Fruit fly (Drosophila melanogaster): ENCODE results near the gene shtd.
A peak's percentile ranks its signal among the peaks of the same experiment; 100 is the strongest.

The shtd gene

dm6 chrX:15486682-15487081, 24.4 kb upstream of the shtd start, which contains the start of gene Gmap:
Gmap (plus strand) TSS chrX:15486922.
- TF ChIP-seq Sp1 (GFP tag; optimal IDR thresholded peaks at IDR 0.05) (no peak), sage (GFP tag; optimal IDR thresholded peaks at IDR 0.05) (peak; percentile 24), Dif (GFP tag; optimal IDR thresholded peaks at IDR 0.05; ENCODE audit: partially characterized antibody) (peak; percentile 47), Hr83 (GFP tag; optimal IDR thresholded peaks at IDR 0.05; ENCODE audit: poor library complexity, severe bottlenecking) (no peak)

dm6 chrX:15484451-15485032, 22.3 kb upstream of the shtd start:
- TF ChIP-seq N (GFP tag; optimal IDR thresholded peaks at IDR 0.05) (no peak), rgr (GFP tag; optimal IDR thresholded peaks at IDR 0.05) (no peak), OdsH (GFP tag; optimal IDR thresholded peaks at IDR 0.05) (no peak), usp (GFP tag; optimal IDR thresholded peaks at IDR 0.05) (no peak), woc (GFP tag; optimal IDR thresholded peaks at IDR 0.05) (no peak), CG32264 (GFP tag; optimal IDR thresholded peaks at IDR 0.05) (no peak), CG9705 (GFP tag; optimal IDR thresholded peaks at IDR 0.05) (no peak), Abd-B (GFP tag; optimal IDR thresholded peaks at IDR 0.05) (no peak)

dm6 chrX:15483010-15483802, 21.0 kb upstream of the shtd start:
- TF ChIP-seq CG9705 (GFP tag; optimal IDR thresholded peaks at IDR 0.05) (no peak), Dif (GFP tag; optimal IDR thresholded peaks at IDR 0.05; ENCODE audit: partially characterized antibody) (peak; percentile 20), Rel (GFP tag; optimal IDR thresholded peaks at IDR 0.05) (no peak), Rel (tag; optimal IDR thresholded peaks at IDR 0.05) (peak; percentile 53), sv (GFP tag; optimal IDR thresholded peaks at IDR 0.05) (no peak), dsf (GFP tag; optimal IDR thresholded peaks at IDR 0.05; ENCODE audit: borderline replicate concordance) (no peak), OdsH (GFP tag; optimal IDR thresholded peaks at IDR 0.05) (no peak)

dm6 chrX:15482236-15482660, 20.0 kb upstream of the shtd start, which contains the start of gene CG6340:
CG6340 (plus strand) TSS chrX:15482374.
- peak; percentile 27 for TF ChIP-seq Myc (optimal IDR thresholded peaks at IDR 0.05)
- TF ChIP-seq Sp1 (GFP tag; optimal IDR thresholded peaks at IDR 0.05) = peak; percentile 12
- no peak for TF ChIP-seq CG32264 (GFP tag; optimal IDR thresholded peaks at IDR 0.05)
- TF ChIP-seq h (GFP tag; optimal IDR thresholded peaks at IDR 0.05) = peak; percentile 6

- no peak for TF ChIP-seq CG9705 (GFP tag; optimal IDR thresholded peaks at IDR 0.05)
- TF ChIP-seq lola (GFP tag; optimal IDR thresholded peaks at IDR 0.05) = no peak
- no peak for TF ChIP-seq Jra (GFP tag; optimal IDR thresholded peaks at IDR 0.05)
- TF ChIP-seq rgr (GFP tag; optimal IDR thresholded peaks at IDR 0.05) = no peak
- TF ChIP-seq HLH106 (tag; optimal IDR thresholded peaks at IDR 0.05) = no peak
- TF ChIP-seq usp (GFP tag; optimal IDR thresholded peaks at IDR 0.05) = no peak
- TF ChIP-seq Mio (GFP tag; optimal IDR thresholded peaks at IDR 0.05) = no peak
- TF ChIP-seq dmrt93B (GFP tag; optimal IDR thresholded peaks at IDR 0.05) = no peak
- TF ChIP-seq dsf (GFP tag; optimal IDR thresholded peaks at IDR 0.05; ENCODE audit: borderline replicate concordance) = no peak
- no peak for TF ChIP-seq h (GFP tag; optimal IDR thresholded peaks at IDR 0.05)
- TF ChIP-seq Sp1 (GFP tag; optimal IDR thresholded peaks at IDR 0.05) = no peak
- no peak for TF ChIP-seq Dif (GFP tag; optimal IDR thresholded peaks at IDR 0.05; ENCODE audit: partially characterized antibody)
- TF ChIP-seq Myc (optimal IDR thresholded peaks at IDR 0.05) = no peak
- no peak for TF ChIP-seq CrebA (GFP tag; optimal IDR thresholded peaks at IDR 0.05; ENCODE audit: borderline replicate concordance)
- TF ChIP-seq psq (GFP tag; optimal IDR thresholded peaks at IDR 0.05) = no peak
- no peak for TF ChIP-seq Dfd (GFP tag; optimal IDR thresholded peaks at IDR 0.05)
- no peak for TF ChIP-seq OdsH (GFP tag; optimal IDR thresholded peaks at IDR 0.05)
- TF ChIP-seq Hnf4 (GFP tag; optimal IDR thresholded peaks at IDR 0.05) = no peak
- no peak for TF ChIP-seq pan (optimal IDR thresholded peaks at IDR 0.05)
Observed at dm6 chrX:15475791-15476190, 13.6 kb upstream of the shtd start, which contains the start of gene CG6324. CG6324 (plus strand) TSS chrX:15476091.

- TF ChIP-seq Abd-B (GFP tag; optimal IDR thresholded peaks at IDR 0.05) (no peak), dl (GFP tag; optimal IDR thresholded peaks at IDR 0.05; ENCODE audit: insufficient read depth in 1 of 2, partially characterized antibody in 2 of 2) (no peak), CG9705 (GFP tag; optimal IDR thresholded peaks at IDR 0.05) (no peak), jim (GFP tag; optimal IDR thresholded peaks at IDR 0.05) (no peak), HLH106 (tag; optimal IDR thresholded peaks at IDR 0.05) (no peak), Dif (GFP tag; optimal IDR thresholded peaks at IDR 0.05; ENCODE audit: partially characterized antibody) (no peak), woc (GFP tag; optimal IDR thresholded peaks at IDR 0.05) (no peak), Vsx2 (GFP tag; optimal IDR thresholded peaks at IDR 0.05; ENCODE audit: partially characterized antibody) (no peak), br (GFP tag; optimal IDR thresholded peaks at IDR 0.05) (no peak), Hnf4 (GFP tag; optimal IDR thresholded peaks at IDR 0.05) (no peak)
Observed at dm6 chrX:15475367-15475789, 13.1 kb upstream of the shtd start, which contains the start of gene mh. mh (minus strand) TSS chrX:15475400.

Data from whole organism, wandering third instar larva.